Fruit fly (Drosophila melanogaster) whole organism, embryonic: ENCODE data around the gene sosie.

Source experiments
- CG10267 ChIP-seq: fragments of 200-800 bp; sonication (Bioruptor generic); optimal IDR thresholded peaks from 2 replicates; lab custom pipeline; 2018; ENCODE audit warnings: missing biosample characterization, mild to moderate bottlenecking, missing genetic modification characterization, moderate library complexity
- CG11093 ChIP-seq: fragments of 200-800 bp; sonication (Bioruptor generic); IDR thresholded peaks from 3 replicates; pipeline ENCODE4 v1.3.6; 2022; ENCODE audit warnings: missing biosample characterization, missing genetic modification characterization
- CG11398 ChIP-seq: fragments of 200-800 bp; sonication (Bioruptor generic); optimal IDR thresholded peaks from 2 replicates; lab custom pipeline; 2016; ENCODE audit warnings: missing biosample characterization, missing genetic modification characterization
- CG12659 ChIP-seq: fragments of 200-800 bp; sonication (Bioruptor generic); optimal IDR thresholded peaks from 3 replicates; lab custom pipeline; 2017; ENCODE audit warnings: mild to moderate bottlenecking, missing biosample characterization, missing genetic modification reagents, missing genetic modification characterization
- CG13287 ChIP-seq: fragments of 200-800 bp; sonication (Bioruptor generic); IDR thresholded peaks from 2 replicates; pipeline ENCODE4 v1.3.6; 2022; ENCODE audit warnings: missing biosample characterization, missing genetic modification characterization; ENCODE audit not compliant: partially characterized antibody
- CG14710 ChIP-seq: fragments of 200-800 bp; sonication (Bioruptor generic); optimal IDR thresholded peaks from 3 replicates; lab custom pipeline; 2019; ENCODE audit warnings: missing biosample characterization, mild to moderate bottlenecking, missing genetic modification characterization, moderate library complexity
- CG17186 ChIP-seq: fragments of 200-800 bp; sonication (Bioruptor generic); optimal IDR thresholded peaks from 3 replicates; lab custom pipeline; 2017; ENCODE audit warnings: missing biosample characterization, missing genetic modification reagents, missing genetic modification characterization
- CG17568 ChIP-seq: fragments of 200-800 bp; sonication (Bioruptor generic); optimal IDR thresholded peaks from 2 replicates; lab custom pipeline; 2018; ENCODE audit warnings: missing biosample characterization, mild to moderate bottlenecking, missing genetic modification characterization, moderate library complexity
- CG18011 ChIP-seq: fragments of 200-800 bp; sonication (Bioruptor generic); optimal IDR thresholded peaks from 2 replicates; lab custom pipeline; 2017; ENCODE audit warnings: missing biosample characterization, missing genetic modification characterization, mild to moderate bottlenecking, moderate library complexity, missing genotype
- CG2129 ChIP-seq: fragments of 200-800 bp; sonication (Bioruptor generic); IDR thresholded peaks from 2 replicates; pipeline ENCODE4 v1.3.6; 2022; ENCODE audit warnings: missing biosample characterization, missing genetic modification characterization; ENCODE audit not compliant: partially characterized antibody
- CG30403 ChIP-seq: fragments of 200-800 bp; sonication (Bioruptor generic); optimal IDR thresholded peaks from 3 replicates; lab custom pipeline; 2016; ENCODE audit warnings: missing biosample characterization, missing genetic modification characterization
- CG34224 ChIP-seq: fragments of 200-800 bp; sonication (Bioruptor generic); IDR thresholded peaks from 3 replicates; pipeline ENCODE4 v1.3.6; 2022; ENCODE audit warnings: missing biosample characterization, missing genetic modification characterization; ENCODE audit not compliant: partially characterized antibody
- CG3726 ChIP-seq: fragments of 200-800 bp; sonication (Bioruptor generic); IDR thresholded peaks from 3 replicates; pipeline ENCODE4, ENCODE4 v1.3.6; 2022; ENCODE audit warnings: missing biosample characterization, missing genetic modification characterization
- CG42726 ChIP-seq: fragments of 200-800 bp; sonication (Bioruptor generic); IDR thresholded peaks from 2 replicates; pipeline ENCODE4 v1.3.6; 2022; ENCODE audit warnings: missing biosample characterization, missing genetic modification characterization; ENCODE audit not compliant: partially characterized antibody
- CG6175 ChIP-seq: fragments of 200-800 bp; sonication (Bioruptor generic); IDR thresholded peaks from 3 replicates; pipeline ENCODE4 v1.3.6; 2022; ENCODE audit warnings: missing biosample characterization, missing genetic modification characterization
- CG9797 ChIP-seq: fragments of 200-800 bp; sonication (Bioruptor generic); optimal IDR thresholded peaks from 3 replicates; lab custom pipeline; 2018; ENCODE audit warnings: missing biosample characterization, mild to moderate bottlenecking, missing genetic modification characterization
- CHES-1-like ChIP-seq: fragments of 200-800 bp; sonication (Bioruptor generic); optimal IDR thresholded peaks from 2 replicates; lab custom pipeline; 2016; ENCODE audit warnings: missing biosample characterization, missing genetic modification characterization
- CTCF ChIP-seq: fragments of 200-800 bp; sonication (Bioruptor generic); optimal IDR thresholded peaks from 2 replicates; lab custom pipeline; 2017; ENCODE audit warnings: missing biosample characterization, mild to moderate bottlenecking, missing genetic modification characterization, moderate library complexity
- Dp ChIP-seq: fragments of 200-800 bp; sonication (Bioruptor generic); optimal IDR thresholded peaks from 2 replicates; lab custom pipeline; 2018; ENCODE audit warnings: missing biosample characterization, mild to moderate bottlenecking, missing genetic modification characterization, moderate library complexity
- E2f2 ChIP-seq: fragments of 200-800 bp; sonication (Bioruptor generic); IDR thresholded peaks from 2 replicates; pipeline ENCODE4 v1.3.6; 2022; ENCODE audit warnings: missing biosample characterization, missing genetic modification characterization
- Elba2 ChIP-seq: fragments of 200-800 bp; sonication (Bioruptor generic); optimal IDR thresholded peaks from 3 replicates; lab custom pipeline; 2016; ENCODE audit warnings: missing biosample characterization, missing genetic modification characterization
- Fer1 ChIP-seq: fragments of 200-800 bp; sonication (Bioruptor generic); optimal IDR thresholded peaks from 2 replicates; lab custom pipeline; 2017; ENCODE audit warnings: missing biosample characterization, mild to moderate bottlenecking, missing genetic modification characterization
- MTF-1 ChIP-seq: fragments of 200-800 bp; sonication (Bioruptor generic); optimal IDR thresholded peaks from 2 replicates; lab custom pipeline; 2018; ENCODE audit warnings: missing biosample characterization, mild to moderate bottlenecking, missing genetic modification characterization, borderline replicate concordance
- Side ChIP-seq: fragments of 200-800 bp; sonication (Bioruptor generic); optimal IDR thresholded peaks from 2 replicates; lab custom pipeline; 2016; ENCODE audit warnings: missing biosample characterization, missing genetic modification characterization
- Sox102F ChIP-seq: fragments of 200-800 bp; sonication (Bioruptor generic); optimal IDR thresholded peaks from 2 replicates; lab custom pipeline; 2018; ENCODE audit warnings: missing biosample characterization, mild to moderate bottlenecking, missing genetic modification characterization, moderate library complexity
- Taf1 ChIP-seq: fragments of 200-800 bp; sonication (Bioruptor generic); IDR thresholded peaks from 2 replicates; pipeline ENCODE4 v1.3.6; 2022; ENCODE audit warnings: missing biosample characterization, missing genetic modification characterization
- Usf ChIP-seq: fragments of 200-800 bp; sonication (Bioruptor generic); optimal IDR thresholded peaks from 2 replicates; lab custom pipeline; 2017; ENCODE audit warnings: missing genotype, missing biosample characterization, missing genetic modification characterization
- Xbp1 ChIP-seq: fragments of 200-800 bp; sonication (Bioruptor generic); optimal IDR thresholded peaks from 3 replicates; lab custom pipeline; 2016; ENCODE audit warnings: missing biosample characterization, mild to moderate bottlenecking, missing genetic modification characterization
- Xrp1 ChIP-seq: fragments of 200-800 bp; sonication (Bioruptor generic); IDR thresholded peaks from 2 replicates; pipeline ENCODE4 v1.3.6; 2022; ENCODE audit warnings: missing biosample characterization, missing genetic modification characterization
- amos ChIP-seq: fragments of 200-800 bp; sonication (Bioruptor generic); IDR thresholded peaks from 2 replicates; pipeline ENCODE4 v1.3.6; 2022; ENCODE audit warnings: missing biosample characterization, missing genetic modification characterization; ENCODE audit not compliant: partially characterized antibody
- chif ChIP-seq, 2 experiments: fragments of 200-800 bp; sonication (Bioruptor generic); optimal IDR thresholded peaks; 3 replicates each; lab custom pipeline; 2016; ENCODE audit warnings: missing biosample characterization in 2 of 2, missing genetic modification characterization in 2 of 2
- chinmo ChIP-seq: fragments of 200-800 bp; sonication (Bioruptor generic); IDR thresholded peaks from 4 replicates; pipeline ENCODE4 v1.3.6; 2022; ENCODE audit warnings: missing biosample characterization, missing genetic modification characterization; ENCODE audit not compliant: partially characterized antibody
- ci ChIP-seq: fragments of 200-800 bp; sonication (Bioruptor generic); IDR thresholded peaks from 3 replicates; pipeline ENCODE4 v1.3.6; 2022; ENCODE audit warnings: missing biosample characterization, missing genetic modification characterization
- dpn ChIP-seq, 2 experiments: fragments of 200-800 bp; sonication (Bioruptor generic); optimal IDR thresholded peaks; 3 replicates each; lab custom pipeline; 2016; ENCODE audit warnings: missing biosample characterization in 2 of 2, missing genetic modification characterization in 2 of 2
- ewg ChIP-seq: fragments of 200-800 bp; sonication (Bioruptor generic); optimal IDR thresholded peaks from 3 replicates; lab custom pipeline; 2017; ENCODE audit warnings: mild to moderate bottlenecking, missing biosample characterization, missing genetic modification reagents, missing genetic modification characterization
- gro ChIP-seq: fragments of 200-800 bp; sonication (Bioruptor generic); optimal IDR thresholded peaks from 2 replicates; lab custom pipeline; 2016; ENCODE audit warnings: missing biosample characterization, missing genetic modification characterization
- hb ChIP-seq: fragments of 200-800 bp; sonication (Bioruptor generic); IDR thresholded peaks from 3 replicates; pipeline ENCODE4 v1.3.6; 2022; ENCODE audit warnings: missing biosample characterization, missing genetic modification characterization; ENCODE audit not compliant: partially characterized antibody
- hbn ChIP-seq: fragments of 200-800 bp; sonication (Bioruptor generic); IDR thresholded peaks from 2 replicates; pipeline ENCODE4 v1.3.6; 2022; ENCODE audit warnings: missing biosample characterization, missing genetic modification characterization; ENCODE audit not compliant: partially characterized antibody
- kah ChIP-seq: fragments of 200-800 bp; sonication (Bioruptor generic); optimal IDR thresholded peaks from 2 replicates; lab custom pipeline; 2018; ENCODE audit warnings: missing biosample characterization, mild to moderate bottlenecking, missing genetic modification characterization
- knrl ChIP-seq: fragments of 200-800 bp; sonication (Bioruptor generic); IDR thresholded peaks from 3 replicates; pipeline ENCODE4 v1.3.6; 2022; ENCODE audit warnings: missing biosample characterization, missing genetic modification characterization; ENCODE audit not compliant: partially characterized antibody
- mld ChIP-seq: fragments of 200-800 bp; sonication (Bioruptor generic); IDR thresholded peaks from 3 replicates; pipeline ENCODE4 v1.3.6; 2022; ENCODE audit warnings: missing biosample characterization, missing genetic modification characterization; ENCODE audit not compliant: partially characterized antibody
- pb ChIP-seq: fragments of 200-800 bp; sonication (Bioruptor generic); optimal IDR thresholded peaks from 3 replicates; lab custom pipeline; 2016; ENCODE audit warnings: missing biosample characterization, missing genetic modification characterization
- phol ChIP-seq: fragments of 200-800 bp; sonication (Bioruptor generic); optimal IDR thresholded peaks from 3 replicates; lab custom pipeline; 2018; ENCODE audit warnings: missing biosample characterization, mild to moderate bottlenecking, missing genetic modification characterization, moderate library complexity
- pros ChIP-seq: fragments of 200-800 bp; sonication (Bioruptor generic); optimal IDR thresholded peaks from 3 replicates; lab custom pipeline; 2019; ENCODE audit warnings: missing biosample characterization, mild to moderate bottlenecking, missing genetic modification characterization, moderate library complexity
- sens ChIP-seq: fragments of 200-800 bp; sonication (Bioruptor generic); peaks from one replicate; lab custom pipeline; 2016; ENCODE audit warnings: missing biosample characterization, missing genetic modification characterization
- slp2 ChIP-seq: fragments of 200-800 bp; sonication (Bioruptor generic); optimal IDR thresholded peaks from 2 replicates; lab custom pipeline; 2016; ENCODE audit warnings: missing biosample characterization, missing genetic modification characterization
- tap ChIP-seq: fragments of 200-800 bp; optimal IDR thresholded peaks from 3 replicates; lab custom pipeline; 2019; ENCODE audit warnings: missing biosample characterization, mild to moderate bottlenecking, missing genetic modification characterization, moderate library complexity
- tin ChIP-seq: fragments of 200-800 bp; sonication (Bioruptor generic); optimal IDR thresholded peaks from 3 replicates; lab custom pipeline; 2016; ENCODE audit warnings: missing biosample characterization, missing genetic modification characterization
- vvl ChIP-seq: fragments of 200-800 bp; sonication (Bioruptor generic); IDR thresholded peaks from 2 replicates; pipeline ENCODE4 v1.3.6; 2022; ENCODE audit warnings: missing biosample characterization, missing genetic modification characterization
- zen2 ChIP-seq: fragments of 200-800 bp; sonication (Bioruptor generic); IDR thresholded peaks from 3 replicates; pipeline ENCODE4 v1.3.6; 2022; ENCODE audit warnings: missing biosample characterization, missing genetic modification characterization; ENCODE audit not compliant: partially characterized antibody

sosie gene

dm6 chr3R:24805048-24805447 is 28.7 kb upstream of the sosie start, which contains the start of gene polybromo (continued):
- TF ChIP-seq Xbp1 (GFP tag; lab: Kevin White, UChicago) (no peak), Elba2 (GFP tag; lab: Kevin White, UChicago) (peak; percentile 32), CG18011 (GFP tag; lab: Kevin White, UChicago) (no peak), Xrp1 (no peak), CG17568 (GFP tag; lab: Kevin White, UChicago) (no peak), CG12659 (GFP tag; lab: Kevin White, UChicago) (no peak), Fer1 (peak; percentile 13), Side (no peak), amos (GFP tag; lab: Robert Waterston, UW) (peak; percentile 89), CG34224 (peak; percentile 89), knrl (peak; percentile 83), mld (GFP tag; lab: Robert Waterston, UW) (peak; percentile 74; the same call in 1 of the 3 replicates), slp2 (GFP tag; lab: Kevin White, UChicago) (no peak), pb (GFP tag; lab: Kevin White, UChicago) (no peak), pros (no peak), CG17186 (peak; percentile 94), CG2129 (GFP tag; lab: Robert Waterston, UW) (peak; percentile 64), CG14710 (tag; lab: Kevin White, UChicago) (peak; percentile 33), CG42726 (GFP tag; lab: Robert Waterston, UW) (peak; percentile 51; the same call in 1 of the 2 replicates), Dp (GFP tag; lab: Kevin White, UChicago) (peak; percentile 90), ewg (no peak), tin (GFP tag; lab: Kevin White, UChicago) (no peak), CG11398 (GFP tag; lab: Kevin White, UChicago) (no peak), hbn (GFP tag; lab: Robert Waterston, UW) (peak; percentile 81), CTCF (GFP tag; lab: Kevin White, UChicago) (peak; percentile 21), CG11093 (GFP tag; lab: Robert Waterston, UW) (no peak), tap (tag; lab: Kevin White, UChicago) (no peak), MTF-1 (GFP tag; lab: Kevin White, UChicago) (no peak), Sox102F (GFP tag; lab: Kevin White, UChicago) (no peak), dpn (GFP tag; optimal IDR thresholded peaks at IDR 0.05; lab: Kevin White, UChicago) (peak in 1 of 2 experiments; percentile 2), chif (GFP tag; optimal IDR thresholded peaks at IDR 0.05; lab: Kevin White, UChicago) (no peak), CG30403 (GFP tag; lab: Kevin White, UChicago) (peak; percentile 17), ci (no peak), kah (GFP tag; lab: Kevin White, UChicago) (no peak), sens (GFP tag; lab: Kevin White, UChicago) (peak; percentile 49), CG3726 (GFP tag; lab: Robert Waterston, UW) (no peak), Taf1 (no peak), vvl (GFP tag; lab: Robert Waterston, UW) (peak; percentile 33), CG9797 (GFP tag; lab: Kevin White, UChicago) (peak; percentile 41), Usf (GFP tag; lab: Kevin White, UChicago) (no peak), CG6175 (GFP tag; lab: Robert Waterston, UW) (no peak), CG10267 (tag; lab: Kevin White, UChicago) (peak; percentile 12), CG13287 (peak; percentile 93), chinmo (GFP tag; lab: Robert Waterston, UW) (peak; percentile 93), zen2 (GFP tag; lab: Robert Waterston, UW) (peak; percentile 86), CHES-1-like (GFP tag; lab: Kevin White, UChicago) (peak; percentile 1), gro (GFP tag; lab: Kevin White, UChicago) (peak; percentile 15), phol (tag; lab: Kevin White, UChicago) (peak; percentile 11), hb (GFP tag; lab: Robert Waterston, UW) (peak; percentile 77; the same call in 1 of the 3 replicates), E2f2 (GFP tag; lab: Robert Waterston, UW) (peak; percentile 95)
